Worm (Caenorhabditis elegans) whole organism, mixed stage, embryonic: ENCODE data around the gene fbxc-43.

Experiments used
- M03D4.4 ChIP-seq: sonication (generic microtip); optimal IDR thresholded peaks from 2 replicates; lab custom pipeline; 2017; ENCODE audit warnings: mild to moderate bottlenecking, missing genetic modification characterization, missing compliant biosample characterization
- bed-3 ChIP-seq: fragments of 200-800 bp; sonication (Bioruptor generic); optimal IDR thresholded peaks from 3 replicates; lab custom pipeline; 2018; ENCODE audit warnings: mild to moderate bottlenecking, missing genetic modification characterization, moderate library complexity, missing compliant biosample characterization
- blmp-1 ChIP-seq: fragments of 150-350 bp; optimal IDR thresholded peaks from 2 replicates; lab custom pipeline; 2014; ENCODE audit warnings: missing biosample characterization, missing genetic modification characterization
- ceh-43 ChIP-seq: fragments of 200-800 bp; sonication (Bioruptor generic); optimal IDR thresholded peaks from 2 replicates; lab custom pipeline; 2018; ENCODE audit warnings: mild to moderate bottlenecking, missing genetic modification characterization, moderate library complexity, missing compliant biosample characterization
- cnd-1 ChIP-seq: fragments of 200-800 bp; sonication (Bioruptor generic); optimal IDR thresholded peaks from 2 replicates; lab custom pipeline; 2018; ENCODE audit warnings: mild to moderate bottlenecking, missing genetic modification characterization, missing compliant biosample characterization
- elt-1 ChIP-seq: sonication (generic microtip); optimal IDR thresholded peaks from 2 replicates; lab custom pipeline; 2017; ENCODE audit warnings: missing genetic modification characterization, mild to moderate bottlenecking, missing compliant biosample characterization, antibody characterized with exemption, moderate library complexity, borderline replicate concordance; ENCODE audit not compliant: insufficient read depth
- flh-1 ChIP-seq: fragments of 200-800 bp; sonication (Bioruptor generic); optimal IDR thresholded peaks from 2 replicates; lab custom pipeline; 2018; ENCODE audit warnings: mild to moderate bottlenecking, missing genetic modification characterization, moderate library complexity, missing compliant biosample characterization
- hlh-1 ChIP-seq: fragments of 150-350 bp; optimal IDR thresholded peaks from 2 replicates; lab custom pipeline; 2014; ENCODE audit warnings: missing biosample characterization, missing genetic modification reagents, missing genetic modification characterization
- lin-32 ChIP-seq: fragments of 200-800 bp; sonication (Bioruptor generic); optimal IDR thresholded peaks from 2 replicates; lab custom pipeline; 2018; ENCODE audit warnings: mild to moderate bottlenecking, missing genetic modification characterization, missing compliant biosample characterization
- lsy-2 ChIP-seq: fragments of 150-350 bp; optimal IDR thresholded peaks from 2 replicates; lab custom pipeline; 2014; ENCODE audit warnings: missing biosample characterization, missing genetic modification characterization
- mls-2 ChIP-seq: sonication (generic microtip); optimal IDR thresholded peaks from 2 replicates; lab custom pipeline; 2016; ENCODE audit warnings: mild to moderate bottlenecking, missing genetic modification characterization, moderate library complexity, missing compliant biosample characterization
- snpc-4 ChIP-seq: fragments of 150-350 bp; optimal IDR thresholded peaks from 2 replicates; lab custom pipeline; 2014; ENCODE audit warnings: missing biosample characterization, missing genetic modification characterization
- tbx-8 ChIP-seq: fragments of 200-800 bp; sonication (Bioruptor generic); optimal IDR thresholded peaks from 2 replicates; lab custom pipeline; 2018; ENCODE audit warnings: mild to moderate bottlenecking, missing genetic modification characterization, moderate library complexity, missing compliant biosample characterization
- ztf-11 ChIP-seq: fragments of 150-350 bp; optimal IDR thresholded peaks from 2 replicates; lab custom pipeline; 2014; ENCODE audit warnings: missing biosample characterization, missing genetic modification characterization

fbxc-43 gene

ce11 chrII:4203729-4204184, 32.0 kb downstream of the fbxc-43 start, which contains the start of gene mth-1:
Gene mth-1, minus strand, starts transcription at chrII:4203779.
- TF ChIP-seq bed-3 (no peak), flh-1 (GFP tag; lab: Kevin White, UChicago) (no peak), lin-32 (GFP tag; lab: Kevin White, UChicago) (no peak), ztf-11 (tag; lab: Kevin White, UChicago) (no peak), ceh-43 (GFP tag; lab: Kevin White, UChicago) (no peak), lsy-2 (tag; lab: Kevin White, UChicago) (no peak), snpc-4 (tag; lab: Kevin White, UChicago) (no peak)

DNA sequence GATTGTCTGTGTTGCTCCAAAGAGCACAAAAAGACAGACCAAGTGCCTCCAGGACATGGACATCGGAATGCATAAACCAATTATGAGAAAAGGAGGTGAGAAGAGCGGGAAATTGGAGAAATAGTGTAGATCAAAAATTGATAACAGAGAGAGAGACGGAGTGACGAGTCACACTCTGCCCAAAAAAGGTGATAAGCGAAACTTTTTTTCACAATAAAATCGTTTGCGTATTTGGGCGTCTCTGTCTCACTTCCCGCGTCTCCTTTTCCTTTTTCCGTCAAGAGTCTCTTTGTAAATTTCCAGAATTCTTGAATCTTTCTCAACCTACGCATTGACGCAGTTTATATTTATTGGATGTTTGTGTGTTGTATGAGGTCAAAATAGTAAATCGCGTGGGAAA, 41.7 kb downstream of the fbxc-43 start, which contains the start of gene mth-2:
Gene mth-2, minus strand, starts transcription at position 188 of the 400 bp plus-strand sequence.
- no peak for TF ChIP-seq lsy-2 (tag; lab: Kevin White, UChicago)
- TF ChIP-seq elt-1 (tag; lab: Kevin White, UChicago), result no peak
- no peak for TF ChIP-seq blmp-1 (tag; lab: Kevin White, UChicago)
- no peak for TF ChIP-seq M03D4.4
- no peak for TF ChIP-seq mls-2 (tag; lab: Kevin White, UChicago)

ce11 chrII:4186364-4186763, 49.4 kb downstream of the fbxc-43 start, which contains the start of gene cpna-1:
Gene cpna-1, plus strand, starts transcription at chrII:4186664.
- no peak for TF ChIP-seq tbx-8
- no peak for TF ChIP-seq hlh-1 (tag; lab: Kevin White, UChicago)
- TF ChIP-seq lin-32 (GFP tag; lab: Kevin White, UChicago), result no peak
- no peak for TF ChIP-seq cnd-1 (tag; lab: Kevin White, UChicago)
